Fruit fly (Drosophila melanogaster) whole organism, embryonic: Measurements from ENCODE around the gene Cisd2.
A peak's percentile ranks its signal among the peaks of the same experiment; 100 is the strongest.

Experiments used
- Aef1 ChIP-seq: fragments of 200-800 bp; sonication (Bioruptor generic); IDR thresholded peaks from 3 replicates; pipeline ENCODE4 v1.3.6; 2022; ENCODE audit warnings: missing biosample characterization, missing genetic modification characterization
- CG11398 ChIP-seq: fragments of 200-800 bp; sonication (Bioruptor generic); optimal IDR thresholded peaks from 2 replicates; lab custom pipeline; 2016; ENCODE audit warnings: missing biosample characterization, missing genetic modification characterization
- CG11695 ChIP-seq: fragments of 200-800 bp; sonication (Bioruptor generic); IDR thresholded peaks from 3 replicates; pipeline ENCODE4 v1.3.6; 2022; ENCODE audit warnings: missing biosample characterization, missing genetic modification characterization
- CG12391 ChIP-seq: fragments of 200-800 bp; sonication (Bioruptor generic); optimal IDR thresholded peaks from 3 replicates; lab custom pipeline; 2018; ENCODE audit warnings: missing biosample characterization, mild to moderate bottlenecking, missing genetic modification characterization, moderate library complexity
- CG13624 ChIP-seq: fragments of 200-800 bp; sonication (Bioruptor generic); optimal IDR thresholded peaks from 2 replicates; lab custom pipeline; 2016; ENCODE audit warnings: missing biosample characterization, missing genetic modification characterization
- CG14014 ChIP-seq: fragments of 200-800 bp; sonication (Bioruptor generic); IDR thresholded peaks from 2 replicates; pipeline ENCODE4 v1.3.6; 2022; ENCODE audit warnings: missing biosample characterization, missing genetic modification characterization
- CG14441 ChIP-seq: fragments of 200-800 bp; sonication (Bioruptor generic); IDR thresholded peaks from 2 replicates; pipeline ENCODE4 v1.3.6; 2022; ENCODE audit warnings: missing biosample characterization, missing genetic modification characterization
- CG15696 ChIP-seq: fragments of 200-800 bp; sonication (Bioruptor generic); optimal IDR thresholded peaks from 2 replicates; lab custom pipeline; 2019; ENCODE audit warnings: missing biosample characterization, mild to moderate bottlenecking, missing genetic modification characterization, moderate library complexity
- CG17361 ChIP-seq: fragments of 200-800 bp; sonication (Bioruptor generic); IDR thresholded peaks from 3 replicates; pipeline ENCODE4 v1.3.6; 2022; ENCODE audit warnings: missing biosample characterization, missing genetic modification characterization
- CG17612 ChIP-seq: fragments of 200-800 bp; sonication (Bioruptor generic); IDR thresholded peaks from 2 replicates; pipeline ENCODE4 v1.3.6; 2022; ENCODE audit warnings: missing biosample characterization, missing genetic modification characterization
- CG17802 ChIP-seq: fragments of 200-800 bp; sonication (Bioruptor generic); optimal IDR thresholded peaks from 2 replicates; lab custom pipeline; 2018; ENCODE audit warnings: missing biosample characterization, mild to moderate bottlenecking, missing genetic modification characterization, moderate library complexity
- CG18011 ChIP-seq: fragments of 200-800 bp; sonication (Bioruptor generic); optimal IDR thresholded peaks from 2 replicates; lab custom pipeline; 2017; ENCODE audit warnings: missing biosample characterization, missing genetic modification characterization, mild to moderate bottlenecking, moderate library complexity, missing genotype
- CG2129 ChIP-seq: fragments of 200-800 bp; sonication (Bioruptor generic); IDR thresholded peaks from 2 replicates; pipeline ENCODE4 v1.3.6; 2022; ENCODE audit warnings: missing biosample characterization, missing genetic modification characterization; ENCODE audit not compliant: partially characterized antibody
- CG30431 ChIP-seq: fragments of 200-800 bp; sonication (Bioruptor generic); optimal IDR thresholded peaks from 2 replicates; lab custom pipeline; 2017; ENCODE audit warnings: missing biosample characterization, missing genetic modification characterization
- CG3838 ChIP-seq: fragments of 200-800 bp; sonication (Bioruptor generic); optimal IDR thresholded peaks from 3 replicates; lab custom pipeline; 2016; ENCODE audit warnings: missing biosample characterization, missing genetic modification characterization
- CG5953 ChIP-seq: fragments of 200-800 bp; sonication (Bioruptor generic); IDR thresholded peaks from 2 replicates; pipeline ENCODE4 v1.3.6; 2022; ENCODE audit warnings: missing biosample characterization, missing genetic modification characterization
- CG6272 ChIP-seq: fragments of 200-800 bp; sonication (Bioruptor generic); IDR thresholded peaks from 2 replicates; pipeline ENCODE4 v1.3.6; 2022; ENCODE audit warnings: missing biosample characterization, missing genetic modification characterization
- CG6791 ChIP-seq: fragments of 200-800 bp; sonication (Bioruptor generic); IDR thresholded peaks from 3 replicates; pipeline ENCODE4 v1.3.6; 2022; ENCODE audit warnings: missing biosample characterization, missing genetic modification characterization; ENCODE audit not compliant: partially characterized antibody
- CG6854 ChIP-seq: fragments of 200-800 bp; sonication (Bioruptor generic); optimal IDR thresholded peaks from 3 replicates; lab custom pipeline; 2017; ENCODE audit warnings: missing biosample characterization, mild to moderate bottlenecking, missing genetic modification characterization
- CG7556 ChIP-seq: fragments of 200-800 bp; sonication (Bioruptor generic); optimal IDR thresholded peaks from 2 replicates; lab custom pipeline; 2017; ENCODE audit warnings: missing biosample characterization, mild to moderate bottlenecking, missing genetic modification characterization
- Camta ChIP-seq: fragments of 200-800 bp; sonication (Bioruptor generic); optimal IDR thresholded peaks from 2 replicates; lab custom pipeline; 2016; ENCODE audit warnings: missing biosample characterization, missing genetic modification characterization
- Hr51 ChIP-seq, 2 experiments: fragments of 200-800 bp; sonication (Bioruptor generic); optimal IDR thresholded peaks; 2 replicates in 1 of 2; 3 replicates in 1 of 2; lab custom pipeline; 2016 to 2018; ENCODE audit warnings: missing biosample characterization in 2 of 2, missing genetic modification characterization in 2 of 2, mild to moderate bottlenecking in 1 of 2, moderate library complexity in 1 of 2
- Jarid2 ChIP-seq: fragments of 200-800 bp; sonication (Bioruptor generic); optimal IDR thresholded peaks from 3 replicates; lab custom pipeline; 2017; ENCODE audit warnings: mild to moderate bottlenecking, missing biosample characterization, missing genetic modification reagents, missing genetic modification characterization
- Kr ChIP-seq: fragments of 200-800 bp; sonication (Bioruptor generic); optimal IDR thresholded peaks from 2 replicates; lab custom pipeline; 2017; ENCODE audit warnings: missing biosample characterization, mild to moderate bottlenecking, missing genetic modification characterization
- Mes4 ChIP-seq: fragments of 200-800 bp; sonication (Bioruptor generic); optimal IDR thresholded peaks from 2 replicates; lab custom pipeline; 2016; ENCODE audit warnings: missing biosample characterization, missing genetic modification characterization
- NC2β ChIP-seq: fragments of 200-800 bp; sonication (Bioruptor generic); optimal IDR thresholded peaks from 2 replicates; lab custom pipeline; 2016; ENCODE audit warnings: missing biosample characterization, missing genetic modification characterization
- Nf-YB ChIP-seq: fragments of 200-800 bp; sonication (Bioruptor generic); optimal IDR thresholded peaks from 3 replicates; lab custom pipeline; 2019; ENCODE audit warnings: missing biosample characterization, mild to moderate bottlenecking, missing genetic modification characterization, moderate library complexity
- Nf-YC ChIP-seq: fragments of 200-800 bp; optimal IDR thresholded peaks from 3 replicates; lab custom pipeline; 2019; ENCODE audit warnings: missing biosample characterization, mild to moderate bottlenecking, missing genetic modification characterization, moderate library complexity
- Six4 ChIP-seq: fragments of 200-800 bp; sonication (Bioruptor generic); optimal IDR thresholded peaks from 2 replicates; lab custom pipeline; 2016; ENCODE audit warnings: missing biosample characterization, missing genetic modification characterization
- ara ChIP-seq: fragments of 200-800 bp; sonication (Bioruptor generic); IDR thresholded peaks from 2 replicates; pipeline ENCODE4 v1.3.6; 2022; ENCODE audit warnings: missing biosample characterization, missing genetic modification characterization
- ato ChIP-seq: fragments of 200-800 bp; sonication (Bioruptor generic); IDR thresholded peaks from 2 replicates; pipeline ENCODE4 v1.3.6; 2022; ENCODE audit warnings: missing biosample characterization, missing genetic modification characterization; ENCODE audit not compliant: partially characterized antibody
- az2 ChIP-seq: fragments of 200-800 bp; sonication (Bioruptor generic); optimal IDR thresholded peaks from 3 replicates; lab custom pipeline; 2016; ENCODE audit warnings: missing biosample characterization, missing genetic modification characterization
- bbx ChIP-seq: fragments of 200-800 bp; sonication (Bioruptor generic); IDR thresholded peaks from 2 replicates; pipeline ENCODE4 v1.3.6; 2022; ENCODE audit warnings: missing biosample characterization, missing genetic modification characterization; ENCODE audit not compliant: partially characterized antibody
- bigmax ChIP-seq: fragments of 200-800 bp; sonication (Bioruptor generic); optimal IDR thresholded peaks from 2 replicates; lab custom pipeline; 2018; ENCODE audit warnings: missing biosample characterization, mild to moderate bottlenecking, missing genetic modification characterization
- bsh ChIP-seq, 2 experiments: fragments of 200-800 bp; sonication (Bioruptor generic); optimal IDR thresholded peaks; 2 replicates each; lab custom pipeline; 2017 to 2018; ENCODE audit warnings: mild to moderate bottlenecking in 2 of 2, missing biosample characterization in 2 of 2, missing genetic modification characterization in 2 of 2, moderate library complexity in 1 of 2
- dimm ChIP-seq: fragments of 200-800 bp; sonication (Bioruptor generic); IDR thresholded peaks from 2 replicates; pipeline ENCODE4 v1.3.6; 2022; ENCODE audit warnings: missing biosample characterization, missing genetic modification characterization
- dmrt99B ChIP-seq: fragments of 200-800 bp; sonication (Bioruptor generic); optimal IDR thresholded peaks from 2 replicates; lab custom pipeline; 2018; ENCODE audit warnings: missing biosample characterization, mild to moderate bottlenecking, missing genetic modification characterization, moderate library complexity
- gt ChIP-seq: fragments of 200-800 bp; sonication (Bioruptor generic); IDR thresholded peaks from 2 replicates; pipeline ENCODE4 v1.3.6; 2022; ENCODE audit warnings: missing biosample characterization, missing genetic modification characterization
- ken ChIP-seq: fragments of 200-800 bp; sonication (Bioruptor generic); IDR thresholded peaks from 3 replicates; pipeline ENCODE4 v1.3.6; 2022; ENCODE audit warnings: missing biosample characterization, missing genetic modification characterization
- lmd ChIP-seq: fragments of 200-800 bp; sonication (Bioruptor generic); IDR thresholded peaks from 2 replicates; pipeline ENCODE4 v1.3.6; 2022; ENCODE audit warnings: missing biosample characterization, missing genetic modification characterization
- nerfin-2 ChIP-seq: fragments of 200-800 bp; sonication (Bioruptor generic); IDR thresholded peaks from 2 replicates; pipeline ENCODE4 v1.3.6; 2022; ENCODE audit warnings: missing biosample characterization, missing genetic modification characterization; ENCODE audit not compliant: partially characterized antibody
- sens-2 ChIP-seq: fragments of 200-800 bp; sonication (Bioruptor generic); IDR thresholded peaks from 2 replicates; pipeline ENCODE4 v1.3.6; 2022; ENCODE audit warnings: missing biosample characterization, missing genetic modification characterization
- so ChIP-seq: fragments of 200-800 bp; sonication (Bioruptor generic); IDR thresholded peaks from 3 replicates; pipeline ENCODE4 v1.3.6; 2022; ENCODE audit warnings: missing biosample characterization, missing genetic modification characterization
- tin ChIP-seq: fragments of 200-800 bp; sonication (Bioruptor generic); optimal IDR thresholded peaks from 3 replicates; lab custom pipeline; 2016; ENCODE audit warnings: missing biosample characterization, missing genetic modification characterization
- toy ChIP-seq: fragments of 200-800 bp; sonication (Bioruptor generic); IDR thresholded peaks from 2 replicates; pipeline ENCODE4 v1.3.6; 2022; ENCODE audit warnings: missing biosample characterization, missing genetic modification characterization
- trem ChIP-seq: fragments of 200-800 bp; optimal IDR thresholded peaks from 3 replicates; lab custom pipeline; 2019; ENCODE audit warnings: missing biosample characterization, mild to moderate bottlenecking, missing genetic modification characterization, moderate library complexity
- zen2 ChIP-seq: fragments of 200-800 bp; sonication (Bioruptor generic); IDR thresholded peaks from 3 replicates; pipeline ENCODE4 v1.3.6; 2022; ENCODE audit warnings: missing biosample characterization, missing genetic modification characterization; ENCODE audit not compliant: partially characterized antibody
- zfh1 ChIP-seq: fragments of 200-800 bp; sonication (Bioruptor generic); IDR thresholded peaks from 3 replicates; pipeline ENCODE4 v1.3.6; 2022; ENCODE audit warnings: missing biosample characterization, missing genetic modification characterization

Gene Cisd2

DNA sequence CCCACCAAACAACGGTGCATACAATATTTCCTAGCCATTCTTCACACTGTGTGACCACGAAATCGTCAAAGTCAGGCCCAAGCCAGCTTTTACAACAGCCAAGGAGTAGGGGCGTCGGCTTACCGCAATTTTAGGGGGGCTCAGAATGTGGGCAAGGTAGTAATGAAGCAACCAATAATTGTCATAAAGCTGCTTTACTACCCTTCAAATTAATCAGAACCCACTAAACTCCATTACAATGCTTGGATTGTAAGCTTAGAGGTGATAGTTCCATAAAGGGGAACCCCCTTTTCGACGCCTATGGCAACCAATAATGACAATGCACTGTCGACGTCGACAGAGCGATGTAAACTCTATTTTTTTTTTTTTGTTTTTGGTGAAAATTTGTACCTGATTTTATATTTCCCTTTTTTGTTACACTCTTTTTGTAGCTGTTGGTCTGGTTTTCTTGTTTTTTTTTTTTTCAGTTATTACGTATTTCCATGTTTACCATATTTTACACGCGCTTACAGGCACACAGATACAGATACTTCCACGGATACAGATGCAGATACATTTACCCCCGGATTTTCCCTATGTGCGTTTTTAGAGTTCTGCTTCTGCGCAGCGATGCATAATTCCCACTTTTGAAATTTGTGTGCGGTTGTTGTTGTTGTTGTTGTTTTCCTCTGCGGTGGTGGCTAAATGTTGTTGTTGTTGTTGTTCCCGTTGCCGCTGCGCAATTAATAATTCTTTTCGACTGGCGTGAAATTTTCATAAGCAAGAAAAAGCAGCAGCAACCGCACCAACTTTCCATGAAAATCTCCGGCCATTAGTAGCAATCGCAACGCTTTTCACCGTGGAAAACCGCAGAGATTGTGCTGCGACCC, 18.4 kb downstream of the Cisd2 start (continued):
- no peak for TF ChIP-seq bbx (GFP tag; lab: Robert Waterston, UW)
- TF ChIP-seq CG17802 (tag; lab: Kevin White, UChicago) = peak; percentile 47
- TF ChIP-seq CG6854 (GFP tag; lab: Kevin White, UChicago) = peak; percentile 28
- TF ChIP-seq CG17361 (GFP tag; lab: Robert Waterston, UW) = peak; percentile 87
- no peak for TF ChIP-seq bigmax (GFP tag; lab: Kevin White, UChicago)
- TF ChIP-seq nerfin-2 (GFP tag; lab: Robert Waterston, UW) = no peak
- peak; percentile 37; the same call in 1 of the 3 replicates for TF ChIP-seq Aef1 (GFP tag; lab: Robert Waterston, UW)
- TF ChIP-seq Kr = no peak
- peak; percentile 78 for TF ChIP-seq az2
- TF ChIP-seq toy (GFP tag; lab: Robert Waterston, UW) = no peak
- peak; percentile 42 for TF ChIP-seq Jarid2 (GFP tag; lab: Kevin White, UChicago)
- TF ChIP-seq CG13624 (GFP tag; lab: Kevin White, UChicago) = peak; percentile 19
- TF ChIP-seq dmrt99B (tag; lab: Kevin White, UChicago) = peak; percentile 88
- peak; percentile 77 for TF ChIP-seq Mes4 (GFP tag; lab: Kevin White, UChicago)
- TF ChIP-seq zfh1 (GFP tag; lab: Robert Waterston, UW) = peak; percentile 85
- TF ChIP-seq CG30431 = peak; percentile 68
- peak; percentile 69 for TF ChIP-seq Camta (GFP tag; lab: Kevin White, UChicago)
- TF ChIP-seq sens-2 (GFP tag; lab: Robert Waterston, UW) = peak; percentile 68
- TF ChIP-seq CG15696 (tag; lab: Kevin White, UChicago) = peak; percentile 51
- TF ChIP-seq zen2 (GFP tag; lab: Robert Waterston, UW) = no peak
- peak; percentile 80 for TF ChIP-seq ken (GFP tag; lab: Robert Waterston, UW)
- peak; percentile 65; the same call in 2 of the 3 replicates for TF ChIP-seq CG11695 (GFP tag; lab: Robert Waterston, UW)
- TF ChIP-seq tin = peak; percentile 80
- TF ChIP-seq CG11398 (GFP tag; lab: Kevin White, UChicago) = peak; percentile 75
- TF ChIP-seq NC2β (GFP tag; lab: Kevin White, UChicago) = peak; percentile 68
- TF ChIP-seq dimm (GFP tag; lab: Robert Waterston, UW) = peak; percentile 60; the same call in 1 of the 2 replicates
- no peak for TF ChIP-seq CG2129 (GFP tag; lab: Robert Waterston, UW)
- peak; percentile 72 for TF ChIP-seq CG7556 (GFP tag; lab: Kevin White, UChicago)
- no peak for TF ChIP-seq CG3838
- peak; percentile 85 for TF ChIP-seq ara (GFP tag; lab: Robert Waterston, UW)
- peak; percentile 82 for TF ChIP-seq lmd (GFP tag; lab: Robert Waterston, UW)
- peak; percentile 39 for TF ChIP-seq Nf-YC (tag; lab: Kevin White, UChicago)
- TF ChIP-seq CG6272 = peak; percentile 66
- TF ChIP-seq trem (tag; lab: Kevin White, UChicago) = peak; percentile 74
- TF ChIP-seq CG17612 (GFP tag; lab: Robert Waterston, UW) = peak; percentile 23; the same call in 1 of the 2 replicates
- no peak for TF ChIP-seq ato (GFP tag; lab: Robert Waterston, UW)
- peak; percentile 46 for TF ChIP-seq Nf-YB (GFP tag; lab: Kevin White, UChicago)
- TF ChIP-seq CG5953 (GFP tag; lab: Robert Waterston, UW) = peak; percentile 52; the same call in 1 of the 2 replicates
- peak; percentile 29 to 83 for TF ChIP-seq Hr51 (GFP tag; optimal IDR thresholded peaks at IDR 0.05; lab: Kevin White, UChicago)
- peak; percentile 77 for TF ChIP-seq CG12391 (tag; lab: Kevin White, UChicago)
- TF ChIP-seq CG6791 = no peak
- peak; percentile 14 to 90 for TF ChIP-seq bsh (GFP tag; optimal IDR thresholded peaks at IDR 0.05; lab: Kevin White, UChicago)
- TF ChIP-seq CG14014 (GFP tag; lab: Robert Waterston, UW) = 0 out of 2 replicates have a peak, but pooled peaks have one; percentile 11
- TF ChIP-seq gt (GFP tag; lab: Robert Waterston, UW) = peak; percentile 49; the same call in 1 of the 2 replicates
- no peak for TF ChIP-seq CG18011 (GFP tag; lab: Kevin White, UChicago)
- peak; percentile 80 for TF ChIP-seq Six4 (GFP tag; lab: Kevin White, UChicago)
- TF ChIP-seq CG14441 (GFP tag; lab: Robert Waterston, UW) = peak; percentile 69
- peak; percentile 68; the same call in 1 of the 3 replicates for TF ChIP-seq so
